Fruit fly (Drosophila melanogaster) whole organism, embryonic: ENCODE measurements around the gene pes.

Experiments
- ATbp ChIP-seq: fragments of 200-800 bp; sonication (Bioruptor generic); optimal IDR thresholded peaks from 2 replicates; lab custom pipeline; 2017; ENCODE audit warnings: missing biosample characterization, mild to moderate bottlenecking, missing genetic modification characterization, missing genetic modification reagents
- Bgb ChIP-seq: fragments of 200-800 bp; sonication (Bioruptor generic); IDR thresholded peaks from 2 replicates; pipeline ENCODE4 v1.3.6; 2022; ENCODE audit warnings: missing biosample characterization, missing genetic modification characterization; ENCODE audit not compliant: partially characterized antibody
- BtbVII ChIP-seq: fragments of 200-800 bp; sonication (Bioruptor generic); optimal IDR thresholded peaks from 3 replicates; lab custom pipeline; 2017; ENCODE audit warnings: missing biosample characterization, mild to moderate bottlenecking, missing genetic modification characterization
- Bteb2 ChIP-seq: fragments of 200-800 bp; sonication (Bioruptor generic); optimal IDR thresholded peaks from 2 replicates; lab custom pipeline; 2016; ENCODE audit warnings: missing biosample characterization, missing genetic modification characterization
- CG11093 ChIP-seq: fragments of 200-800 bp; sonication (Bioruptor generic); IDR thresholded peaks from 3 replicates; pipeline ENCODE4 v1.3.6; 2022; ENCODE audit warnings: missing biosample characterization, missing genetic modification characterization
- CG11695 ChIP-seq: fragments of 200-800 bp; sonication (Bioruptor generic); IDR thresholded peaks from 3 replicates; pipeline ENCODE4 v1.3.6; 2022; ENCODE audit warnings: missing biosample characterization, missing genetic modification characterization
- CG14050 ChIP-seq: fragments of 200-800 bp; sonication (Bioruptor generic); IDR thresholded peaks from 3 replicates; pipeline ENCODE4 v1.3.6; 2022; ENCODE audit warnings: missing biosample characterization, missing genetic modification characterization
- CG15479 ChIP-seq: fragments of 200-800 bp; sonication (Bioruptor generic); optimal IDR thresholded peaks from 3 replicates; lab custom pipeline; 2019; ENCODE audit warnings: missing biosample characterization, mild to moderate bottlenecking, missing genetic modification characterization, moderate library complexity
- CG17912 ChIP-seq: fragments of 200-800 bp; sonication (Bioruptor generic); optimal IDR thresholded peaks from 2 replicates; lab custom pipeline; 2018; ENCODE audit warnings: missing biosample characterization, mild to moderate bottlenecking, missing genetic modification characterization
- CG18476 ChIP-seq: fragments of 200-800 bp; sonication (Bioruptor generic); optimal IDR thresholded peaks from 2 replicates; lab custom pipeline; 2016; ENCODE audit warnings: missing biosample characterization, mild to moderate bottlenecking, missing genetic modification characterization
- CG31224 ChIP-seq: fragments of 200-800 bp; sonication (Bioruptor generic); IDR thresholded peaks from 2 replicates; pipeline ENCODE4 v1.3.6; 2022; ENCODE audit warnings: missing biosample characterization, missing genetic modification characterization
- CG3995 ChIP-seq: fragments of 200-800 bp; sonication (Bioruptor generic); optimal IDR thresholded peaks from 3 replicates; lab custom pipeline; 2016; ENCODE audit warnings: missing biosample characterization, missing genetic modification characterization
- CG42726 ChIP-seq: fragments of 200-800 bp; sonication (Bioruptor generic); IDR thresholded peaks from 2 replicates; pipeline ENCODE4 v1.3.6; 2022; ENCODE audit warnings: missing biosample characterization, missing genetic modification characterization; ENCODE audit not compliant: partially characterized antibody
- CG4360 ChIP-seq: fragments of 200-800 bp; sonication (Bioruptor generic); IDR thresholded peaks from 2 replicates; pipeline ENCODE4 v1.3.6; 2022; ENCODE audit warnings: missing biosample characterization, missing genetic modification characterization
- CG6854 ChIP-seq: fragments of 200-800 bp; sonication (Bioruptor generic); optimal IDR thresholded peaks from 3 replicates; lab custom pipeline; 2017; ENCODE audit warnings: missing biosample characterization, mild to moderate bottlenecking, missing genetic modification characterization
- CG7271 ChIP-seq: fragments of 200-800 bp; sonication (Bioruptor generic); optimal IDR thresholded peaks from 2 replicates; lab custom pipeline; 2018; ENCODE audit warnings: missing biosample characterization, mild to moderate bottlenecking, missing genetic modification characterization, moderate library complexity
- CG7987 ChIP-seq: fragments of 200-800 bp; sonication (Bioruptor generic); optimal IDR thresholded peaks from 2 replicates; lab custom pipeline; 2018; ENCODE audit warnings: missing biosample characterization, mild to moderate bottlenecking, missing genetic modification characterization, moderate library complexity
- CG8478 ChIP-seq: fragments of >200 bp; optimal IDR thresholded peaks from 2 replicates; lab custom pipeline; 2018
- Deaf1 ChIP-seq: fragments of 200-800 bp; optimal IDR thresholded peaks from 3 replicates; lab custom pipeline; 2019; ENCODE audit warnings: missing biosample characterization, mild to moderate bottlenecking, missing genetic modification characterization, moderate library complexity
- Doc3 ChIP-seq: fragments of 200-800 bp; sonication (Bioruptor generic); IDR thresholded peaks from 3 replicates; pipeline ENCODE4 v1.3.6; 2022; ENCODE audit warnings: missing biosample characterization, missing genetic modification characterization; ENCODE audit not compliant: partially characterized antibody
- Dref ChIP-seq: fragments of 200-800 bp; sonication (Bioruptor generic); IDR thresholded peaks from 2 replicates; pipeline ENCODE4 v1.3.6; 2022; ENCODE audit warnings: missing biosample characterization, missing genetic modification characterization
- Fer1 ChIP-seq: fragments of 200-800 bp; sonication (Bioruptor generic); optimal IDR thresholded peaks from 2 replicates; lab custom pipeline; 2017; ENCODE audit warnings: missing biosample characterization, mild to moderate bottlenecking, missing genetic modification characterization
- Hmx ChIP-seq: fragments of 200-800 bp; sonication (Bioruptor generic); optimal IDR thresholded peaks from 2 replicates; lab custom pipeline; 2016; ENCODE audit warnings: missing biosample characterization, missing genetic modification characterization
- Hr3 ChIP-seq: fragments of 200-800 bp; sonication (Bioruptor generic); optimal IDR thresholded peaks from 3 replicates; lab custom pipeline; 2016; ENCODE audit warnings: missing biosample characterization, missing genetic modification characterization
- Hr51 ChIP-seq, 2 experiments: fragments of 200-800 bp; sonication (Bioruptor generic); optimal IDR thresholded peaks; 2 replicates in 1 of 2; 3 replicates in 1 of 2; lab custom pipeline; 2016 to 2018; ENCODE audit warnings: missing biosample characterization in 2 of 2, missing genetic modification characterization in 2 of 2, mild to moderate bottlenecking in 1 of 2, moderate library complexity in 1 of 2
- MESR4 ChIP-seq: fragments of 200-800 bp; sonication (Bioruptor generic); optimal IDR thresholded peaks from 2 replicates; lab custom pipeline; 2018; ENCODE audit warnings: missing biosample characterization, mild to moderate bottlenecking, missing genetic modification characterization, moderate library complexity
- Max ChIP-seq: fragments of 200-800 bp; sonication (Bioruptor generic); optimal IDR thresholded peaks from 2 replicates; lab custom pipeline; 2016; ENCODE audit warnings: missing biosample characterization, mild to moderate bottlenecking, missing genetic modification characterization
- Myb ChIP-seq: fragments of 200-800 bp; sonication (Bioruptor generic); optimal IDR thresholded peaks from 2 replicates; lab custom pipeline; 2016; ENCODE audit warnings: missing biosample characterization, missing genetic modification characterization
- Ssrp ChIP-seq: fragments of 200-800 bp; sonication (Bioruptor generic); optimal IDR thresholded peaks from 2 replicates; lab custom pipeline; 2018; ENCODE audit warnings: missing biosample characterization, mild to moderate bottlenecking, missing genetic modification characterization, moderate library complexity
- abd-A ChIP-seq: fragments of 200-800 bp; sonication (Bioruptor generic); optimal IDR thresholded peaks from 3 replicates; lab custom pipeline; 2019; ENCODE audit warnings: missing biosample characterization, mild to moderate bottlenecking, missing genetic modification characterization, moderate library complexity
- aop ChIP-seq: fragments of 200-800 bp; sonication (Bioruptor generic); IDR thresholded peaks from 2 replicates; pipeline ENCODE4 v1.3.6; 2022; ENCODE audit warnings: missing biosample characterization, missing genetic modification characterization
- ase ChIP-seq: fragments of 200-800 bp; sonication (Bioruptor generic); IDR thresholded peaks from 3 replicates; pipeline ENCODE4 v1.3.6; 2022; ENCODE audit warnings: missing biosample characterization, missing genetic modification characterization
- az2 ChIP-seq: fragments of 200-800 bp; sonication (Bioruptor generic); optimal IDR thresholded peaks from 3 replicates; lab custom pipeline; 2016; ENCODE audit warnings: missing biosample characterization, missing genetic modification characterization
- bigmax ChIP-seq: fragments of 200-800 bp; sonication (Bioruptor generic); optimal IDR thresholded peaks from 2 replicates; lab custom pipeline; 2018; ENCODE audit warnings: missing biosample characterization, mild to moderate bottlenecking, missing genetic modification characterization
- da ChIP-seq: fragments of 200-800 bp; sonication (Bioruptor generic); optimal IDR thresholded peaks from 2 replicates; lab custom pipeline; 2016; ENCODE audit warnings: missing biosample characterization, missing genetic modification characterization
- dati ChIP-seq: fragments of 200-800 bp; sonication (Bioruptor generic); IDR thresholded peaks from 2 replicates; pipeline ENCODE4 v1.3.6; 2022; ENCODE audit warnings: missing biosample characterization, missing genetic modification characterization
- dysf ChIP-seq: fragments of 200-800 bp; sonication (Bioruptor generic); IDR thresholded peaks from 3 replicates; pipeline ENCODE4 v1.3.6; 2022; ENCODE audit warnings: missing biosample characterization, missing genetic modification characterization
- eyg ChIP-seq: fragments of 200-800 bp; sonication (Bioruptor generic); optimal IDR thresholded peaks from 3 replicates; lab custom pipeline; 2016; ENCODE audit warnings: missing biosample characterization, missing genetic modification characterization
- ftz-f1 ChIP-seq: fragments of 200-800 bp; sonication (Bioruptor generic); optimal IDR thresholded peaks from 2 replicates; lab custom pipeline; 2016; ENCODE audit warnings: missing biosample characterization, missing genetic modification characterization
- gem ChIP-seq: fragments of 200-800 bp; sonication (Bioruptor generic); optimal IDR thresholded peaks from 2 replicates; lab custom pipeline; 2019; ENCODE audit warnings: missing biosample characterization, mild to moderate bottlenecking, missing genetic modification characterization, moderate library complexity
- h ChIP-seq: fragments of >200 bp; optimal IDR thresholded peaks from 2 replicates; lab custom pipeline; 2017
- knrl ChIP-seq: fragments of 200-800 bp; sonication (Bioruptor generic); IDR thresholded peaks from 3 replicates; pipeline ENCODE4 v1.3.6; 2022; ENCODE audit warnings: missing biosample characterization, missing genetic modification characterization; ENCODE audit not compliant: partially characterized antibody
- lab ChIP-seq: fragments of 200-800 bp; sonication (Bioruptor generic); optimal IDR thresholded peaks from 3 replicates; lab custom pipeline; 2017; ENCODE audit warnings: missing biosample characterization, missing genetic modification characterization, mild to moderate bottlenecking, moderate library complexity, missing genetic modification reagents
- nau ChIP-seq: fragments of 200-800 bp; sonication (Bioruptor generic); optimal IDR thresholded peaks from 3 replicates; lab custom pipeline; 2017; ENCODE audit warnings: missing biosample characterization, mild to moderate bottlenecking, missing genetic modification characterization, missing genetic modification reagents
- oc ChIP-seq: fragments of 200-800 bp; sonication (Bioruptor generic); optimal IDR thresholded peaks from 2 replicates; lab custom pipeline; 2018; ENCODE audit warnings: missing biosample characterization, mild to moderate bottlenecking, missing genetic modification characterization, moderate library complexity
- pzg ChIP-seq: fragments of 200-800 bp; sonication (Bioruptor generic); optimal IDR thresholded peaks from 3 replicates; lab custom pipeline; 2018; ENCODE audit warnings: missing biosample characterization, mild to moderate bottlenecking, missing genetic modification characterization, moderate library complexity
- rib ChIP-seq: fragments of 200-800 bp; sonication (Bioruptor generic); IDR thresholded peaks from 2 replicates; pipeline ENCODE4 v1.3.6; 2022; ENCODE audit warnings: missing biosample characterization, missing genetic modification characterization
- salm ChIP-seq: fragments of 200-800 bp; sonication (Bioruptor generic); optimal IDR thresholded peaks from 2 replicates; lab custom pipeline; 2018; ENCODE audit warnings: missing biosample characterization, mild to moderate bottlenecking, missing genetic modification characterization
- tin ChIP-seq: fragments of 200-800 bp; sonication (Bioruptor generic); optimal IDR thresholded peaks from 3 replicates; lab custom pipeline; 2016; ENCODE audit warnings: missing biosample characterization, missing genetic modification characterization
- zfh2 ChIP-seq: fragments of 200-800 bp; sonication (Bioruptor generic); optimal IDR thresholded peaks from 2 replicates; lab custom pipeline; 2016; ENCODE audit warnings: missing biosample characterization, missing genetic modification characterization

Gene pes

dm6 chr2L:8042645-8043281 lies 48.8 kb upstream of the pes start, which contains the start of gene RpL36A (continued):
- TF ChIP-seq Hr51 (GFP tag; optimal IDR thresholded peaks at IDR 0.05; lab: Kevin White, UChicago) (peak; percentile 29 to 47), CG7987 (GFP tag; lab: Kevin White, UChicago) (peak; percentile 78), knrl (GFP tag; lab: Robert Waterston, UW) (peak; percentile 94), CG8478 (lab: Kevin White, UChicago) (no peak), CG17912 (GFP tag; lab: Kevin White, UChicago) (peak; percentile 72), Doc3 (GFP tag; lab: Robert Waterston, UW) (peak; percentile 70), CG3995 (GFP tag; lab: Kevin White, UChicago) (peak; percentile 90), CG11695 (GFP tag; lab: Robert Waterston, UW) (no peak; the same call in 2 of the 3 replicates), oc (tag; lab: Kevin White, UChicago) (no peak), CG31224 (peak; percentile 20; the same call in 1 of the 2 replicates), CG6854 (GFP tag; lab: Kevin White, UChicago) (peak; percentile 75), CG42726 (GFP tag; lab: Robert Waterston, UW) (peak; percentile 97), Ssrp (no peak), abd-A (tag; lab: Kevin White, UChicago) (no peak), CG11093 (GFP tag; lab: Robert Waterston, UW) (no peak), aop (GFP tag; lab: Robert Waterston, UW) (no peak), MESR4 (GFP tag; lab: Kevin White, UChicago) (peak; percentile 100), dysf (GFP tag; lab: Robert Waterston, UW) (peak; percentile 64; the same call in 2 of the 3 replicates), Hmx (GFP tag; lab: Kevin White, UChicago) (no peak), da (GFP tag; lab: Kevin White, UChicago) (peak; percentile 35), CG14050 (GFP tag; lab: Robert Waterston, UW) (peak; percentile 58; the same call in 2 of the 3 replicates), BtbVII (peak; percentile 45), Hr3 (GFP tag; lab: Kevin White, UChicago) (no peak), ftz-f1 (GFP tag; lab: Kevin White, UChicago) (no peak), rib (no peak), Dref (GFP tag; lab: Robert Waterston, UW) (peak; percentile 94), Deaf1 (no peak), Bgb (peak; percentile 97), az2 (GFP tag; lab: Kevin White, UChicago) (no peak), dati (no peak), ATbp (GFP tag; lab: Kevin White, UChicago) (peak; percentile 62), Bteb2 (peak; percentile 43), Fer1 (GFP tag; lab: Kevin White, UChicago) (peak; percentile 76), pzg (peak; percentile 75), bigmax (GFP tag; lab: Kevin White, UChicago) (peak; percentile 4), eyg (GFP tag; lab: Kevin White, UChicago) (peak; percentile 49), gem (tag; lab: Kevin White, UChicago) (no peak), nau (no peak), CG7271 (tag; lab: Kevin White, UChicago) (no peak), salm (tag; lab: Kevin White, UChicago) (peak; percentile 29), CG18476 (GFP tag; lab: Kevin White, UChicago) (no peak), tin (peak; percentile 40), lab (GFP tag; lab: Kevin White, UChicago) (peak; percentile 77), h (no peak), zfh2 (peak; percentile 47), Myb (no peak), CG15479 (GFP tag; lab: Kevin White, UChicago) (no peak), CG4360 (GFP tag; lab: Robert Waterston, UW) (no peak), ase (GFP tag; lab: Robert Waterston, UW) (0 out of 3 replicates have a peak, but pooled peaks have one; percentile 33), Max (peak; percentile 20)
